Worm (Caenorhabditis elegans): ENCODE measurements around the gene srw-17.
"Not testable (repeated sequence)": the region's sequence is repeated elsewhere in the genome, so short reads cannot be mapped to it uniquely, and the experiment has no call there.

DNA sequence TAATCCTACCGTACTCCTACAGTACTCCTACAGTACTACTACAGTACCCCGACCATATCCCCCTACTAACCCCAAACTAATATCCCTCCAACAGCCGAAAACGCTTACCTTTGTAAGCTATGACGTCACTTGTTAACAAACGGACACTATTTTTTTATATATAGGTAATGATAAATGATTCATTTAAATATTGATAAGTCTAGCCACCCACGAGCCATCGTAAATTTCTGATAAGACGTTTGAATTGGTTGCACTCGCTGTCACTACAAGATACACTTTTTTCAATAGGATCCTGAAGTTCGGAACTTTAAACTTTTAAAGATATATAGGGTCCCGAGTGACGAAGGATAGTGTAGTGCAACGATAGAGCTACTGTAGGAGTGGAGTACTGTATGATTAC lies 45.8 kb upstream of the srw-17 start, which contains the start of gene nhr-247:
- TF ChIP-seq ceh-28 (tag; optimal IDR thresholded peaks at IDR 0.05); egl-27 (tag; optimal IDR thresholded peaks at IDR 0.05); tbx-2 (tag; optimal IDR thresholded peaks at IDR 0.05); nhr-25 (tag; optimal IDR thresholded peaks at IDR 0.05); ama-1 (optimal IDR thresholded peaks at IDR 0.05); fkh-10 (GFP tag; optimal IDR thresholded peaks at IDR 0.05); skn-1 (tag; optimal IDR thresholded peaks at IDR 0.05); nhr-23 (tag; optimal IDR thresholded peaks at IDR 0.05); nhr-237 (tag; optimal IDR thresholded peaks at IDR 0.05): not testable (repeated sequence)
